Fruit fly (Drosophila melanogaster) whole organism, pupa: ENCODE results near the gene CG14926.
A peak's percentile ranks its signal among the peaks of the same experiment; 100 is the strongest.

ENCODE experiments used
- CG10348 ChIP-seq: fragments of 200-800 bp; sonication (Bioruptor generic); IDR thresholded peaks from 2 replicates; pipeline ENCODE4 v1.3.6; 2022; ENCODE audit warnings: missing biosample characterization, missing genetic modification characterization
- CG12605 ChIP-seq: fragments of 200-800 bp; sonication (Bioruptor generic); IDR thresholded peaks from 2 replicates; pipeline ENCODE4 v1.3.6; 2022; ENCODE audit warnings: missing biosample characterization, missing genetic modification characterization
- CG13204 ChIP-seq: fragments of 200-800 bp; sonication (Bioruptor generic); optimal IDR thresholded peaks from 2 replicates; lab custom pipeline; 2018; ENCODE audit warnings: missing biosample characterization, mild to moderate bottlenecking, missing genetic modification characterization, moderate library complexity
- CG14655 ChIP-seq: fragments of 200-800 bp; sonication (Bioruptor generic); optimal IDR thresholded peaks from 3 replicates; lab custom pipeline; 2017; ENCODE audit warnings: mild to moderate bottlenecking, missing biosample characterization, missing genetic modification reagents, missing genetic modification characterization
- CG15710 ChIP-seq: fragments of 200-800 bp; sonication (Bioruptor generic); optimal IDR thresholded peaks from 2 replicates; lab custom pipeline; 2018; ENCODE audit warnings: missing biosample characterization, mild to moderate bottlenecking, missing genetic modification characterization, moderate library complexity
- CG17806 ChIP-seq: fragments of 200-800 bp; sonication (Bioruptor generic); optimal IDR thresholded peaks from 2 replicates; lab custom pipeline; 2018; ENCODE audit warnings: missing biosample characterization, mild to moderate bottlenecking, missing genetic modification characterization, moderate library complexity
- CG32121 ChIP-seq: fragments of 200-800 bp; sonication (Bioruptor generic); IDR thresholded peaks from 2 replicates; pipeline ENCODE4 v1.3.6; 2022; ENCODE audit warnings: missing biosample characterization, missing genetic modification characterization
- CG34367 ChIP-seq: fragments of 200-800 bp; sonication (Bioruptor generic); optimal IDR thresholded peaks from 2 replicates; lab custom pipeline; 2018; ENCODE audit warnings: missing biosample characterization, mild to moderate bottlenecking, missing genetic modification characterization
- CG4496 ChIP-seq: fragments of 200-800 bp; sonication (Bioruptor generic); IDR thresholded peaks from 3 replicates; pipeline ENCODE4 v1.3.6; 2022; ENCODE audit warnings: missing biosample characterization, missing genetic modification characterization
- CG8159 ChIP-seq: fragments of 200-800 bp; sonication (Bioruptor generic); optimal IDR thresholded peaks from 3 replicates; lab custom pipeline; 2018; ENCODE audit warnings: missing biosample characterization, mild to moderate bottlenecking, missing genetic modification characterization, moderate library complexity
- CG8301 ChIP-seq: fragments of 200-800 bp; sonication (Bioruptor generic); optimal IDR thresholded peaks from 2 replicates; lab custom pipeline; 2018; ENCODE audit warnings: missing biosample characterization, mild to moderate bottlenecking, missing genetic modification characterization
- CG9948 ChIP-seq: fragments of 200-800 bp; sonication (Bioruptor generic); optimal IDR thresholded peaks from 2 replicates; lab custom pipeline; 2018; ENCODE audit warnings: missing biosample characterization, mild to moderate bottlenecking, missing genetic modification characterization, moderate library complexity
- D1 ChIP-seq: fragments of 200-800 bp; sonication (Bioruptor generic); optimal IDR thresholded peaks from 2 replicates; lab custom pipeline; 2018; ENCODE audit warnings: missing biosample characterization, mild to moderate bottlenecking, missing genetic modification characterization, moderate library complexity
- EcR ChIP-seq: fragments of 200-800 bp; sonication (Bioruptor generic); optimal IDR thresholded peaks from 3 replicates; lab custom pipeline; 2019; ENCODE audit warnings: missing biosample characterization, missing genetic modification characterization, mild to moderate bottlenecking, moderate library complexity, missing genetic modification reagents
- Ets98B ChIP-seq: fragments of 200-800 bp; sonication (Bioruptor generic); IDR thresholded peaks from 2 replicates; pipeline ENCODE4 v1.3.6; 2022; ENCODE audit warnings: missing biosample characterization, missing genetic modification characterization
- Pif1A ChIP-seq: fragments of 200-800 bp; sonication (Bioruptor generic); optimal IDR thresholded peaks from 3 replicates; lab custom pipeline; 2016; ENCODE audit warnings: missing biosample characterization, missing genetic modification characterization
- Pif1B ChIP-seq: fragments of 200-800 bp; sonication (Bioruptor generic); optimal IDR thresholded peaks from 3 replicates; lab custom pipeline; 2016; ENCODE audit warnings: missing biosample characterization, missing genetic modification characterization
- Snoo ChIP-seq: fragments of 200-800 bp; sonication (Bioruptor generic); optimal IDR thresholded peaks from 3 replicates; lab custom pipeline; 2017; ENCODE audit warnings: missing biosample characterization, mild to moderate bottlenecking, missing genetic modification characterization, inconsistent platforms
- fd96Ca ChIP-seq: fragments of 200-800 bp; sonication (Bioruptor generic); IDR thresholded peaks from 3 replicates; pipeline ENCODE4 v1.3.6; 2022; ENCODE audit warnings: missing biosample characterization, missing genetic modification characterization
- gl ChIP-seq: fragments of 200-800 bp; sonication (Bioruptor generic); optimal IDR thresholded peaks from 2 replicates; lab custom pipeline; 2018; ENCODE audit warnings: missing biosample characterization, mild to moderate bottlenecking, missing genetic modification characterization
- rn ChIP-seq: fragments of 200-800 bp; sonication (Bioruptor generic); IDR thresholded peaks from 2 replicates; pipeline ENCODE4 v1.3.6; 2022; ENCODE audit warnings: missing biosample characterization, missing genetic modification characterization

Gene CG14926

DNA sequence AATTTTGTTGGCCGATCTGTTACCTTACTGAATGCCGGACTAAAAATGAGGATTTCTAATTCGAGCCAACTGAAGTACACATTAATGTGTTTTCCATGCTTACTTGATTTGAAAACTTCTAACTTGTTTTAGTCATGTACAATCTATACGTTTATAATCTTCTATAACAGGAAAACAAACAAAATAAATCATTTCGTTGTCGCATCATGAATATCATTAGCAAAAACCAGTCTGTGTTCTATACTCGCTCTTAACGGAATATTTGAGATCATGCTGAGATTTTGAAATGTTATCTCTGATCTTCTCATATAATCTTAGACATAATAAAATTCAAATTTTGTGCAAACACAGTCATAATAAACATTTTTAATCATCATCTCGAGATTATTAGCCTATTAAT, at the start of gene CG14926:
Gene CG14926 (minus strand): TSS at position 101 of the 400 bp plus-strand sequence.
- no peak for TF ChIP-seq Pif1B (GFP tag; lab: Kevin White, UChicago)
- no peak for TF ChIP-seq CG9948 (tag; lab: Kevin White, UChicago)
- no peak for TF ChIP-seq fd96Ca
- TF ChIP-seq CG32121 (GFP tag; lab: Robert Waterston, UW) = no peak
- no peak for TF ChIP-seq D1 (tag; lab: Kevin White, UChicago)
- TF ChIP-seq CG8159 = no peak

DNA sequence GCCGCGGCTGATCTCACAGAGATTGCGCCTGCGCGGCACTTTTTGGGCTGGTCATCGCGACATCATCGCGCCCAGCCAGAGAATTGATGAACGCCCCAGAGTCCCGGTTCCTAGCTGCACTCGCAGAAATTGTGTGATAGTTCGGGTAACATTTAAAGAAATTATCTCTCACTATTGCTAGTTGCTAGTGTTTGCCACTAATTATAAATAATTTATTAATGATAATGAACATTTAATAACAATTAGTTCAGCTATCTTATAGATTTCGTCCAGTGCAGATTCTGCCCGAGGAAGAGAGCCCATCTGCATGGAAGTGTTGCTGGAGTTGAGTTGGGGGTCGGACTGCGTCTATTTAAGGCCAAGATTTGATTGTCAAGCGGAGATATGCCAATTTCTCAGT, 44.6 kb upstream of the CG14926 start:
- TF ChIP-seq CG4496 (GFP tag; lab: Robert Waterston, UW) (no peak; the same call in 2 of the 3 replicates), Snoo (tag; lab: Kevin White, UChicago) (no peak), D1 (tag; lab: Kevin White, UChicago) (no peak), CG32121 (GFP tag; lab: Robert Waterston, UW) (no peak), Pif1A (peak; percentile 5), CG17806 (tag; lab: Kevin White, UChicago) (peak; percentile 23), CG9948 (tag; lab: Kevin White, UChicago) (peak; percentile 32), Ets98B (GFP tag; lab: Robert Waterston, UW) (no peak), rn (GFP tag; lab: Robert Waterston, UW) (no peak), Pif1B (GFP tag; lab: Kevin White, UChicago) (no peak), CG8159 (peak; percentile 51), fd96Ca (0 out of 3 replicates have a peak, but pooled peaks have one; percentile 9), gl (tag; lab: Kevin White, UChicago) (no peak), CG14655 (GFP tag; lab: Kevin White, UChicago) (peak; percentile 12), CG8301 (tag; lab: Kevin White, UChicago) (no peak), CG13204 (no peak), CG10348 (no peak), CG34367 (tag; lab: Kevin White, UChicago) (no peak), CG15710 (tag; lab: Kevin White, UChicago) (peak; percentile 42), CG12605 (no peak), EcR (GFP tag; lab: Kevin White, UChicago) (no peak)

DNA sequence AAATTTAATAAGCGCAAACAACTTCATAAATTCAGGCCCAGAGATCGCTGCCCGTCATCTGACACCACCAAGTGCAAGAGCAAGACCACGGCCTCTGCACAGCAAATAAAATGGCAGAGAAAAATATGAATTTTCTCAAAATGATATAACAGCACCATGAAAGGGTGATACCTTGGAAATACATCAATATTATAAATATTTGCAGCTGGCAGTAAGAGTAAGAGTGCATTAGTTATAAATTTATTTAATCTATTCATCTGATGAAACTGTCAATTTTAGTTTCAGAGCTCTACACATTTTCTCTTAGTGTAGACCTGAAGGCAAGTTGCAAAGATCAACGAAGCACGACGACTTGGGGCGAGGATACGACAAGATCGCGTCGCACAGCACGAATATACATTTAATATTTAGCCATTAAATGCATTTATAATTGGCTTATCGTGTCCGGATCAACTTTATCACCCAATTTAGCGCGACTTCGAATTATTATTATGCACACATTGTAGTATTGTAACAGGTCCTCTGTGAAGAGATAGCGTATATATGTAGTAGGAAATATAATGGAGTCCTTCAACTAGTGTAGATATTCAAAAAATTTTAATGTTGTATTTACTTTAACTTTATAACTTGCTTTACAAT, 43.4 kb upstream of the CG14926 start:
- TF ChIP-seq CG8159 (peak; percentile 74), CG14655 (GFP tag; lab: Kevin White, UChicago) (peak; percentile 62), CG10348 (no peak), CG8301 (tag; lab: Kevin White, UChicago) (peak; percentile 50), rn (GFP tag; lab: Robert Waterston, UW) (no peak), EcR (GFP tag; lab: Kevin White, UChicago) (no peak), gl (tag; lab: Kevin White, UChicago) (peak; percentile 27), CG13204 (no peak), CG4496 (GFP tag; lab: Robert Waterston, UW) (peak; percentile 59; the same call in 2 of the 3 replicates), D1 (tag; lab: Kevin White, UChicago) (no peak), CG12605 (no peak), CG15710 (tag; lab: Kevin White, UChicago) (peak; percentile 69), Pif1A (peak; percentile 57), Snoo (tag; lab: Kevin White, UChicago) (peak; percentile 17), CG32121 (GFP tag; lab: Robert Waterston, UW) (peak; percentile 54; the same call in 1 of the 2 replicates), CG17806 (tag; lab: Kevin White, UChicago) (peak; percentile 66), fd96Ca (0 out of 3 replicates have a peak, but pooled peaks have one; percentile 46), CG34367 (tag; lab: Kevin White, UChicago) (peak; percentile 16), CG9948 (tag; lab: Kevin White, UChicago) (peak; percentile 52), Pif1B (GFP tag; lab: Kevin White, UChicago) (peak; percentile 58), Ets98B (GFP tag; lab: Robert Waterston, UW) (peak; percentile 45; the same call in 1 of the 2 replicates)

DNA sequence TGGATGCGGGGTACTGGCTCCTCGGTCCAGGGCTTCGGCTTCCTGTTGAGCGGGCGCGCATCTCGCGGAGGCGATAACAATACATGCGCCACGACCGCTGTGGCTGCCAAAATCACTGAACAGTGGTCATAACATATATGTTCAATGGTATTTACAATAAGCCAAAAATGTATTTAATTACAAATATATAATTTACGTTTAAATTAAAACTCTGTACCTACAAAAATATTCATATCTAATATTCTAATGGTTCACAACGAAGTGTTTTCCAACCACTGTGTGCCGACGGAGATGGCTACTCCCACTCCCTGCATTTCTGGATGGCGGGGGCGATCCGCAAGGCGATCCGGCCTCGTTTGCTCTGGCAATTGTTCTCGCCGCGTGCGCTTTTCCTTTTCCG, 41.6 kb upstream of the CG14926 start:
- peak; percentile 19 for TF ChIP-seq Snoo (tag; lab: Kevin White, UChicago)
- no peak for TF ChIP-seq Pif1B (GFP tag; lab: Kevin White, UChicago)
- no peak for TF ChIP-seq CG32121 (GFP tag; lab: Robert Waterston, UW)
- peak; percentile 26 for TF ChIP-seq Pif1A
- no peak for TF ChIP-seq D1 (tag; lab: Kevin White, UChicago)
- TF ChIP-seq CG10348 = no peak
- TF ChIP-seq CG8301 (tag; lab: Kevin White, UChicago) = peak; percentile 23
- no peak for TF ChIP-seq rn (GFP tag; lab: Robert Waterston, UW)
- peak; percentile 4 for TF ChIP-seq CG9948 (tag; lab: Kevin White, UChicago)
- no peak for TF ChIP-seq CG17806 (tag; lab: Kevin White, UChicago)
- no peak for TF ChIP-seq CG12605
- TF ChIP-seq CG8159 = peak; percentile 17
- TF ChIP-seq fd96Ca = peak; percentile 64; the same call in 2 of the 3 replicates
- TF ChIP-seq CG34367 (tag; lab: Kevin White, UChicago) = no peak
- TF ChIP-seq CG13204 = no peak
- no peak for TF ChIP-seq EcR (GFP tag; lab: Kevin White, UChicago)
- TF ChIP-seq CG15710 (tag; lab: Kevin White, UChicago) = peak; percentile 11
- TF ChIP-seq CG4496 (GFP tag; lab: Robert Waterston, UW) = peak; percentile 32; the same call in 2 of the 3 replicates
- TF ChIP-seq Ets98B (GFP tag; lab: Robert Waterston, UW) = no peak
- no peak for TF ChIP-seq gl (tag; lab: Kevin White, UChicago)
- TF ChIP-seq CG14655 (GFP tag; lab: Kevin White, UChicago) = peak; percentile 45
- TF ChIP-seq, all 21 proteins: peak for 9

DNA sequence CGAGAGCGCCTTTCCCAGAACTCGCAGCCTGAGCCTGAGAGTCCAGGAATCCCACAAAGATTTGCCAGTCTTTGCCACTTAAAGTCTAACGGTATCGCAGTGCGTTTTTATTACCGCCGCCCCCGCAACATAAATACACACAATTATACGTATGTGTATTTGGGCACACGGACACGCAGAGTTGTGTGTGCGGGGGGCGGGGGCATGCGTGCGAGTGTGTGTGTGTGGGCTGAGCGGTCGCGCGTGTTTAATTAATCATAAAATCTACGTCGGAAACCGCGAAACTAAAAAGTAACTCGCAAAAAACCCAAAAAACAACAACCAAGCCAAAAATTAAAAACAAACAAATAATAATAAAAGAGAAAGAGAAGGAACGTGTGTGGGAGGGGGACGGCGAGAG, 16.1 kb upstream of the CG14926 start:
- TF ChIP-seq CG34367 (tag; lab: Kevin White, UChicago) = no peak
- TF ChIP-seq rn (GFP tag; lab: Robert Waterston, UW) = no peak
- TF ChIP-seq CG17806 (tag; lab: Kevin White, UChicago) = no peak
- TF ChIP-seq CG10348 = no peak
- TF ChIP-seq CG9948 (tag; lab: Kevin White, UChicago) = no peak
- TF ChIP-seq fd96Ca = no peak
- no peak for TF ChIP-seq CG12605
- TF ChIP-seq CG15710 (tag; lab: Kevin White, UChicago) = no peak
- TF ChIP-seq CG8159 = no peak
- no peak for TF ChIP-seq CG4496 (GFP tag; lab: Robert Waterston, UW)
- no peak for TF ChIP-seq CG14655 (GFP tag; lab: Kevin White, UChicago)
- no peak for TF ChIP-seq CG32121 (GFP tag; lab: Robert Waterston, UW)
- no peak for TF ChIP-seq D1 (tag; lab: Kevin White, UChicago)
- TF ChIP-seq EcR (GFP tag; lab: Kevin White, UChicago) = no peak
- TF ChIP-seq Ets98B (GFP tag; lab: Robert Waterston, UW) = no peak
- TF ChIP-seq CG8301 (tag; lab: Kevin White, UChicago) = no peak
- no peak for TF ChIP-seq gl (tag; lab: Kevin White, UChicago)
- TF ChIP-seq Snoo (tag; lab: Kevin White, UChicago) = no peak
